Fruit fly (Drosophila melanogaster): ENCODE results near the gene Hsc70-2.
A peak's percentile ranks its signal among the peaks of the same experiment; 100 is the strongest.

DNA sequence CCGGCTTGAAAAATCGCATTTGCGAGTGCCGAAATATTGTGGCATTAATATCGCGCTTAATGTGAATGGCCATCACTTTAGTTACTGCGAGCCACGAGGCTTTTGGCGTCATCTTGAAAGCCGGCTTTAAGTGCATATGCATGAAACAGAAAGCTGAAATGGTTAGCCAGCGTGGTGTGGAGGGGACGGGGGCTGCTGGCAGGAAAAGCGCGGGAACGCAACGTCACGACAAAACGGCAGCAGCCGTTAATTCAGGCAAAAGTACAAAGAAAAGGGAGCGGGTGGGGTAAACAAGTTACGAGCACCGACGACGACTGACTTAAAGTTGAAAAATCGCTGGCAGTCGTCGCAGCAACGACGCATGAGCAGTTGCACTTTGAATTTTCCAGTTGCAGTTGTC, 29.2 kb upstream of the Hsc70-2 start:
- TF ChIP-seq cyc (GFP tag; optimal IDR thresholded peaks at IDR 0.05) (no peak), CG11902 (GFP tag; optimal IDR thresholded peaks at IDR 0.05) (no peak), Eip93F (GFP tag; optimal IDR thresholded peaks at IDR 0.05) (no peak), Ets96B (tag; optimal IDR thresholded peaks at IDR 0.05) (no peak), svp (GFP tag) (no peak), eg (GFP tag; IDR thresholded peaks at IDR 0.05) (0 out of 3 replicates have a peak, but pooled peaks have one; percentile 23), acj6 (GFP tag; optimal IDR thresholded peaks at IDR 0.05) (no peak), dac (GFP tag; optimal IDR thresholded peaks at IDR 0.05) (no peak), fd85E (GFP tag; optimal IDR thresholded peaks at IDR 0.05) (no peak), pdm3 (GFP tag; optimal IDR thresholded peaks at IDR 0.05) (no peak), Hr39 (GFP tag; optimal IDR thresholded peaks at IDR 0.05) (no peak)

Measured in whole organism, prepupa.